Worm (Caenorhabditis elegans) whole organism, L1 larva: ENCODE data around the gene T13C5.9.

ENCODE experiments used
- ama-1 ChIP-seq: fragments of 150-350 bp; optimal IDR thresholded peaks from 2 replicates; lab custom pipeline; 2014
- ceh-82 ChIP-seq, 3 experiments: fragments of 150-350 bp in 1 of 3; sonication (generic microtip) in 2 of 3; optimal IDR thresholded peaks; 2 replicates each; lab custom pipeline; 2014 to 2017; ENCODE audit warnings: missing biosample characterization in 3 of 3, missing genetic modification characterization in 3 of 3
- elt-2 ChIP-seq: sonication (generic microtip); optimal IDR thresholded peaks from 2 replicates; lab custom pipeline; 2016; ENCODE audit warnings: missing genetic modification characterization, mild to moderate bottlenecking, inconsistent platforms, missing compliant biosample characterization, missing genetic modification reagents
- ets-5 ChIP-seq: fragments of 200-800 bp; sonication (Bioruptor generic); IDR thresholded peaks from 2 replicates; pipeline ENCODE4 v1.3.6; 2022; ENCODE audit warnings: missing genetic modification characterization, missing compliant biosample characterization
- lin-13 ChIP-seq: fragments of 150-350 bp; optimal IDR thresholded peaks from 2 replicates; lab custom pipeline; 2014; ENCODE audit warnings: missing biosample characterization, missing genetic modification reagents, missing genetic modification characterization
- nhr-84 ChIP-seq: sonication (generic microtip); optimal IDR thresholded peaks from 2 replicates; lab custom pipeline; 2017; ENCODE audit warnings: missing biosample characterization, missing genetic modification characterization
- pqm-1 ChIP-seq: sonication (generic microtip); optimal IDR thresholded peaks from 3 replicates; lab custom pipeline; 2017; ENCODE audit warnings: missing biosample characterization, missing genetic modification characterization
- swsn-7 ChIP-seq: sonication (generic microtip); optimal IDR thresholded peaks from 2 replicates; lab custom pipeline; 2016; ENCODE audit warnings: missing genetic modification characterization, missing compliant biosample characterization
- tbx-2 ChIP-seq: sonication (generic microtip); optimal IDR thresholded peaks from 2 replicates; lab custom pipeline; 2016; ENCODE audit warnings: missing genetic modification characterization, missing compliant biosample characterization
- ztf-11 ChIP-seq, 2 experiments: sonication (generic microtip); optimal IDR thresholded peaks; 2 replicates each; lab custom pipeline; 2016 to 2017; ENCODE audit warnings: missing genetic modification characterization in 2 of 2, missing biosample characterization in 1 of 2, missing compliant biosample characterization in 1 of 2

DNA sequence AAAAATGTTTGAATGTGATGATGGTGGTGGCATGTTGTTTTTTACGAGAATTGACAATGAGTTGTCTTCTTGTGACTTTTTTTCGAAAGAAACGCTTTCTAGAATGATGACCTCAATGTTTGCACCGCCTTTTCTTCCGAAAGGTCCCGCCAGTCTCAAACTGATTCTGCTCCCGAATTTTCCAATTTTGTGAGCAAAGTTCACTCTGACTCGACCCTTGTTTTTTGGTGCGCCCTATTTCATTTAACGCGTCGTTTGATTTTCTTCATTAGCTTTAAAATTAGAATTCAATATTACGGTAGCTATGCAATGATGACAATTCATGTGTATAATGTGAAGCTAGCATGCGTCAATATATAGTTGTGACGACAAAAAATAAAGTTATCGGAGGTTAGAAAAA, 40.6 kb downstream of the T13C5.9 start, which contains the start of gene lite-1:
- TF ChIP-seq ama-1 (lab: Kevin White, UChicago) (no peak), nhr-84 (no peak), ets-5 (no peak), elt-2 (no peak), tbx-2 (tag; lab: Kevin White, UChicago) (no peak), lin-13 (GFP tag; lab: Kevin White, UChicago) (no peak), ceh-82 (tag; optimal IDR thresholded peaks at IDR 0.05; lab: Kevin White, UChicago) (no peak), pqm-1 (no peak), swsn-7 (tag; lab: Kevin White, UChicago) (no peak), ztf-11 (tag; optimal IDR thresholded peaks at IDR 0.05; lab: Kevin White, UChicago) (no peak)
